Worm (Caenorhabditis elegans) whole organism, midembryonic: ENCODE data around the gene srt-54.

Experiments used
- T22C8.4 ChIP-seq: fragments of 200-800 bp; sonication (Bioruptor generic); IDR thresholded peaks from 2 replicates; pipeline ENCODE4 v1.3.6; 2022; ENCODE audit warnings: missing genetic modification characterization, missing compliant biosample characterization
- cog-1 ChIP-seq: sonication (generic microtip); optimal IDR thresholded peaks from 2 replicates; lab custom pipeline; 2016; ENCODE audit warnings: missing genetic modification characterization, missing compliant biosample characterization
- flt-1 ChIP-seq: fragments of 200-800 bp; sonication (Bioruptor generic); IDR thresholded peaks from 2 replicates; pipeline ENCODE4 v1.3.6; 2022; ENCODE audit warnings: missing genetic modification characterization, missing compliant biosample characterization
- klf-2 ChIP-seq: fragments of 200-800 bp; sonication (Bioruptor generic); conservative IDR thresholded peaks from 2 replicates; pipeline ENCODE4 v1.3.6; 2022; ENCODE audit warnings: missing genetic modification reagents, missing genetic modification characterization, missing compliant biosample characterization
- med-1 ChIP-seq: sonication (generic microtip); optimal IDR thresholded peaks from 2 replicates; lab custom pipeline; 2017; ENCODE audit warnings: missing genetic modification characterization, mild to moderate bottlenecking, missing compliant biosample characterization, antibody characterized with exemption, missing genetic modification reagents; ENCODE audit not compliant: insufficient read depth
- ref-1 ChIP-seq: fragments of 200-800 bp; sonication (Bioruptor generic); conservative IDR thresholded peaks from 2 replicates; pipeline ENCODE4 v1.3.6; 2022; ENCODE audit warnings: missing genetic modification reagents, missing genetic modification characterization, missing compliant biosample characterization
- tab-1 ChIP-seq: fragments of 200-800 bp; sonication (Bioruptor generic); IDR thresholded peaks from 2 replicates; pipeline ENCODE4 v1.3.6; 2022; ENCODE audit warnings: missing genetic modification characterization, missing compliant biosample characterization
- ztf-23 ChIP-seq: fragments of 200-800 bp; sonication (Bioruptor generic); IDR thresholded peaks from 2 replicates; pipeline ENCODE4 v1.3.6; 2022; ENCODE audit warnings: missing genetic modification reagents, missing genetic modification characterization, missing compliant biosample characterization
- ztf-29 ChIP-seq: fragments of 200-800 bp; sonication (Bioruptor generic); IDR thresholded peaks from 2 replicates; pipeline ENCODE4 v1.3.6; 2022; ENCODE audit warnings: missing genetic modification reagents, missing genetic modification characterization, missing compliant biosample characterization

srt-54 gene

DNA sequence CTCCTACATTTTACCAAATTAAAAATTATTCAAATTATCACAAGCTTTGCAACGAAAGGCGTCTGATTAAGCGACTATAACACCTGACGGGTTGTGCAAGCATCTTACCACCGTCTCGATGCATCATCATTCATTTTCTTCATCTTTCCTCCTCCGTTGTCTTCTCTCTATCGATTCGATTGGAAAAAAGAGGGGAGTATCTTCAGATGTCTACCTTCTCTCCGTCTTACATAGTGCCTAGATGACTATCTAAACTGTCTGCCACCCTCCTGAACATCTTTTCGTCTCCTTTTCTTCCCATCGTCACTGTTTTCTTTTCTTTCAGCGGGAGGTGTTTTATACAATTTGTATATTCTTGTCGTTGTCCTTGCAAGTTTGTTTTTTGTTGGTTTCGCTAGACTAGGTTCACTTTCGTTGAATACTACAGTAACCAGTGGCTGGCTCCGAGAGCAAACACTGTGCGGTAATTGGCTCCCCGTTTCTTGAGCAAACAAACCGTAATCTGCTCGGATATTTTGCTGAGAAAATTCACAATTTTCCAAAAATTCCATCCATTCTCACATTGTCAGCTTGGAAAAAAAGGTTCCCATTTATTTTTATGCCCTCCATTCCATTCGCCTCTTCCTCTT, 42.4 kb downstream of the srt-54 start:
- TF ChIP-seq ztf-29 (GFP tag; lab: Robert Waterston, UW) (no peak), T22C8.4 (GFP tag; lab: Robert Waterston, UW) (peak; percentile 43; the same call in 1 of the 2 replicates), cog-1 (peak; percentile 38)

DNA sequence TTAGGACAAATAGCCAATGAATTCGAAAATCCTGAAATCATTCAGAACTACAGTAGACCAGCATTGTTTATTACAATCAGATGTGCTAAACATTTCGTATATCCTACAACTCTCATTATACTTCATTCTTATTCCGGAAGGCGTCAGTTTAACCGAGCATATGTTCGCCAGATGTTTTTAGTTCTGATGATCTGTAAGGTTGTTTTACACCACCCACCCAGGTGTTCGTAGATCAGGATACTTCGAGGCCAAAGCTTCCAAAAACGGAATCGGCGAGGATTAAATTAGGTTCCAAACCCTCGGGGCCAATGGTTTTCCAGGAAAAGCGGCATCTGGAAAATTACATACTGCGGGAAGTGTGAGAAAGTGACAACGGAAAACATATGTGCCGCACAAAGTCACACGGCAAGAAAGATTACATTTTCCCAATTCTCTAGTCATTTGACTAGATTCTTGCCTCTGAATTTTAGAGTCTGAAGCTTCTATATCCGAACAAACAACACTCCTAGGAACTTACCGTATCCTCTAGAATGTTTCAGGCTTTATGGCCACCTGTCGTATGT, 43.6 kb downstream of the srt-54 start:
- TF ChIP-seq cog-1: no peak
- TF ChIP-seq tab-1 (GFP tag; lab: Robert Waterston, UW): no peak
- no peak for TF ChIP-seq ztf-29 (GFP tag; lab: Robert Waterston, UW)
- no peak for TF ChIP-seq T22C8.4 (GFP tag; lab: Robert Waterston, UW)
- no peak for TF ChIP-seq ref-1 (GFP tag; lab: Robert Waterston, UW)
- no peak for TF ChIP-seq med-1 (GFP tag; lab: Kevin White, UChicago)
- TF ChIP-seq ztf-23 (GFP tag; lab: Robert Waterston, UW): no peak
- no peak for TF ChIP-seq flt-1 (GFP tag; lab: Robert Waterston, UW)
- no peak for TF ChIP-seq klf-2 (GFP tag; lab: Robert Waterston, UW)

ce11 chrII:161275-161674, 44.3 kb downstream of the srt-54 start:
- TF ChIP-seq klf-2 (GFP tag; lab: Robert Waterston, UW): no peak
- TF ChIP-seq flt-1 (GFP tag; lab: Robert Waterston, UW): 0 out of 2 replicates have a peak, but pooled peaks have one; percentile 31
- peak; percentile 34 for TF ChIP-seq cog-1
- TF ChIP-seq tab-1 (GFP tag; lab: Robert Waterston, UW): no peak

ce11 chrII:162182-162581, 45.2 kb downstream of the srt-54 start, which contains the start of gene etr-1:
TSS of gene etr-1 (plus strand) at chrII:162374.
- TF ChIP-seq ztf-23 (GFP tag; lab: Robert Waterston, UW): no peak
- no peak for TF ChIP-seq ztf-29 (GFP tag; lab: Robert Waterston, UW)
- TF ChIP-seq med-1 (GFP tag; lab: Kevin White, UChicago): no peak
- TF ChIP-seq cog-1: no peak
- no peak for TF ChIP-seq T22C8.4 (GFP tag; lab: Robert Waterston, UW)
- no peak for TF ChIP-seq klf-2 (GFP tag; lab: Robert Waterston, UW)
- TF ChIP-seq tab-1 (GFP tag; lab: Robert Waterston, UW): no peak
- TF ChIP-seq ref-1 (GFP tag; lab: Robert Waterston, UW): no peak
- no peak for TF ChIP-seq flt-1 (GFP tag; lab: Robert Waterston, UW)

ce11 chrII:163229-163628, 46.2 kb downstream of the srt-54 start:
- TF ChIP-seq flt-1 (GFP tag; lab: Robert Waterston, UW) (no peak), ztf-23 (GFP tag; lab: Robert Waterston, UW) (no peak), cog-1 (no peak), T22C8.4 (GFP tag; lab: Robert Waterston, UW) (no peak), klf-2 (GFP tag; lab: Robert Waterston, UW) (no peak), ref-1 (GFP tag; lab: Robert Waterston, UW) (no peak), ztf-29 (GFP tag; lab: Robert Waterston, UW) (no peak), med-1 (GFP tag; lab: Kevin White, UChicago) (no peak)
